Fruit fly (Drosophila melanogaster) Kc167 (cell line): ENCODE measurements around the gene Ccp84Ae.

ENCODE experiments used
- Sin3A ChIP-seq: fragments of >200 bp; optimal IDR thresholded peaks from 2 replicates; lab custom pipeline; 2018; ENCODE audit warnings: missing external identifiers
- h ChIP-seq: fragments of >200 bp; optimal IDR thresholded peaks from 3 replicates; lab custom pipeline; 2018; ENCODE audit warnings: missing external identifiers
- insv ChIP-seq: fragments of >200 bp; optimal IDR thresholded peaks from 3 replicates; lab custom pipeline; 2018; ENCODE audit warnings: missing external identifiers
- psq ChIP-seq: fragments of >200 bp; optimal IDR thresholded peaks from 2 replicates; lab custom pipeline; 2017; ENCODE audit warnings: missing external identifiers

- TF ChIP-seq insv (lab: Kevin White, UChicago) (no peak), Sin3A (lab: Kevin White, UChicago) (no peak), h (lab: Kevin White, UChicago) (no peak), psq (lab: Kevin White, UChicago) (no peak)
These were observed 13.1 kb downstream of the Ccp84Ae start, which contains the start of gene lab for dm6 chr3R:6678480-6678879.
